Fruit fly (Drosophila melanogaster) whole organism, embryonic: ENCODE results near the gene Dhdds.

Source experiments
- BEAF-32 ChIP-seq: fragments of 200-800 bp; sonication (Bioruptor generic); optimal IDR thresholded peaks from 3 replicates; lab custom pipeline; 2017; ENCODE audit warnings: missing biosample characterization, missing genetic modification characterization, mild to moderate bottlenecking, moderate library complexity, missing genetic modification reagents
- Bgb ChIP-seq: fragments of 200-800 bp; sonication (Bioruptor generic); IDR thresholded peaks from 2 replicates; pipeline ENCODE4 v1.3.6; 2022; ENCODE audit warnings: missing biosample characterization, missing genetic modification characterization; ENCODE audit not compliant: partially characterized antibody
- Bteb2 ChIP-seq: fragments of 200-800 bp; sonication (Bioruptor generic); optimal IDR thresholded peaks from 2 replicates; lab custom pipeline; 2016; ENCODE audit warnings: missing biosample characterization, missing genetic modification characterization
- CG10267 ChIP-seq: fragments of 200-800 bp; sonication (Bioruptor generic); optimal IDR thresholded peaks from 2 replicates; lab custom pipeline; 2018; ENCODE audit warnings: missing biosample characterization, mild to moderate bottlenecking, missing genetic modification characterization, moderate library complexity
- CG10462 ChIP-seq: fragments of 200-800 bp; sonication (Bioruptor generic); optimal IDR thresholded peaks from 2 replicates; lab custom pipeline; 2016; ENCODE audit warnings: missing biosample characterization, missing genetic modification characterization
- CG12236 ChIP-seq: fragments of 200-800 bp; sonication (Bioruptor generic); optimal IDR thresholded peaks from 2 replicates; lab custom pipeline; 2016; ENCODE audit warnings: missing biosample characterization, missing genetic modification characterization
- CG12391 ChIP-seq: fragments of 200-800 bp; sonication (Bioruptor generic); optimal IDR thresholded peaks from 3 replicates; lab custom pipeline; 2018; ENCODE audit warnings: missing biosample characterization, mild to moderate bottlenecking, missing genetic modification characterization, moderate library complexity
- CG13296 ChIP-seq: fragments of 200-800 bp; sonication (Bioruptor generic); optimal IDR thresholded peaks from 3 replicates; lab custom pipeline; 2018; ENCODE audit warnings: missing biosample characterization, mild to moderate bottlenecking, missing genetic modification characterization
- CG14710 ChIP-seq: fragments of 200-800 bp; sonication (Bioruptor generic); optimal IDR thresholded peaks from 3 replicates; lab custom pipeline; 2019; ENCODE audit warnings: missing biosample characterization, mild to moderate bottlenecking, missing genetic modification characterization, moderate library complexity
- CG14860 ChIP-seq: fragments of 200-800 bp; sonication (Bioruptor generic); IDR thresholded peaks from 3 replicates; pipeline ENCODE4 v1.3.6; 2022; ENCODE audit warnings: missing biosample characterization, missing genetic modification characterization; ENCODE audit not compliant: partially characterized antibody
- CG1603 ChIP-seq: fragments of 200-800 bp; sonication (Bioruptor generic); optimal IDR thresholded peaks from 2 replicates; lab custom pipeline; 2019; ENCODE audit warnings: missing biosample characterization, mild to moderate bottlenecking, missing genetic modification characterization, moderate library complexity
- CG16813 ChIP-seq: fragments of 200-800 bp; sonication (Bioruptor generic); IDR thresholded peaks from 3 replicates; pipeline ENCODE4 v1.3.6; 2022; ENCODE audit warnings: missing biosample characterization, missing genetic modification characterization; ENCODE audit not compliant: partially characterized antibody
- CG17568 ChIP-seq: fragments of 200-800 bp; sonication (Bioruptor generic); optimal IDR thresholded peaks from 2 replicates; lab custom pipeline; 2018; ENCODE audit warnings: missing biosample characterization, mild to moderate bottlenecking, missing genetic modification characterization, moderate library complexity
- CG32767 ChIP-seq: fragments of 200-800 bp; sonication (Bioruptor generic); IDR thresholded peaks from 2 replicates; pipeline ENCODE4 v1.3.6; 2022; ENCODE audit warnings: missing biosample characterization, missing genetic modification characterization
- CG42726 ChIP-seq: fragments of 200-800 bp; sonication (Bioruptor generic); IDR thresholded peaks from 2 replicates; pipeline ENCODE4 v1.3.6; 2022; ENCODE audit warnings: missing biosample characterization, missing genetic modification characterization; ENCODE audit not compliant: partially characterized antibody
- CG7963 ChIP-seq: fragments of 200-800 bp; sonication (Bioruptor generic); IDR thresholded peaks from 3 replicates; pipeline ENCODE4 v1.3.6; 2022; ENCODE audit warnings: missing biosample characterization, missing genetic modification characterization; ENCODE audit not compliant: partially characterized antibody
- CG9609 ChIP-seq: fragments of 200-800 bp; sonication (Bioruptor generic); optimal IDR thresholded peaks from 3 replicates; lab custom pipeline; 2016; ENCODE audit warnings: missing biosample characterization, missing genetic modification characterization
- CG9797 ChIP-seq: fragments of 200-800 bp; sonication (Bioruptor generic); optimal IDR thresholded peaks from 3 replicates; lab custom pipeline; 2018; ENCODE audit warnings: missing biosample characterization, mild to moderate bottlenecking, missing genetic modification characterization
- CHES-1-like ChIP-seq: fragments of 200-800 bp; sonication (Bioruptor generic); optimal IDR thresholded peaks from 2 replicates; lab custom pipeline; 2016; ENCODE audit warnings: missing biosample characterization, missing genetic modification characterization
- Dp ChIP-seq: fragments of 200-800 bp; sonication (Bioruptor generic); optimal IDR thresholded peaks from 2 replicates; lab custom pipeline; 2018; ENCODE audit warnings: missing biosample characterization, mild to moderate bottlenecking, missing genetic modification characterization, moderate library complexity
- H15 ChIP-seq: fragments of 200-800 bp; sonication (Bioruptor generic); IDR thresholded peaks from 3 replicates; pipeline ENCODE4 v1.3.6; 2022; ENCODE audit warnings: missing biosample characterization, missing genetic modification characterization
- H2.0 ChIP-seq: fragments of 200-800 bp; sonication (Bioruptor generic); IDR thresholded peaks from 2 replicates; pipeline ENCODE4 v1.3.6; 2022; ENCODE audit warnings: missing biosample characterization, missing genetic modification characterization
- Hey ChIP-seq: fragments of 200-800 bp; sonication (Bioruptor generic); optimal IDR thresholded peaks from 3 replicates; lab custom pipeline; 2018; ENCODE audit warnings: missing biosample characterization, mild to moderate bottlenecking, missing genetic modification characterization
- NC2α ChIP-seq: fragments of 200-800 bp; sonication (Bioruptor generic); optimal IDR thresholded peaks from 2 replicates; lab custom pipeline; 2016; ENCODE audit warnings: missing biosample characterization, missing genetic modification characterization
- Optix ChIP-seq: fragments of 200-800 bp; sonication (Bioruptor generic); IDR thresholded peaks from 3 replicates; pipeline ENCODE4 v1.3.6; 2022; ENCODE audit warnings: missing biosample characterization, missing genetic modification characterization
- Rfx ChIP-seq: fragments of 200-800 bp; sonication (Bioruptor generic); IDR thresholded peaks from 2 replicates; pipeline ENCODE4 v1.3.6; 2022; ENCODE audit warnings: missing biosample characterization, missing genetic modification characterization
- Sry-δ ChIP-seq: fragments of 200-800 bp; sonication (Bioruptor generic); optimal IDR thresholded peaks from 2 replicates; lab custom pipeline; 2016; ENCODE audit warnings: missing biosample characterization, missing genetic modification characterization
- Taf1 ChIP-seq: fragments of 200-800 bp; sonication (Bioruptor generic); IDR thresholded peaks from 2 replicates; pipeline ENCODE4 v1.3.6; 2022; ENCODE audit warnings: missing biosample characterization, missing genetic modification characterization
- ap ChIP-seq: fragments of 200-800 bp; sonication (Bioruptor generic); IDR thresholded peaks from 2 replicates; pipeline ENCODE4 v1.3.6; 2022; ENCODE audit warnings: missing biosample characterization, missing genetic modification characterization
- cg ChIP-seq: fragments of 200-800 bp; sonication (Bioruptor generic); optimal IDR thresholded peaks from 3 replicates; lab custom pipeline; 2019; ENCODE audit warnings: missing biosample characterization, mild to moderate bottlenecking, missing genetic modification characterization, moderate library complexity
- hbn ChIP-seq: fragments of 200-800 bp; sonication (Bioruptor generic); IDR thresholded peaks from 2 replicates; pipeline ENCODE4 v1.3.6; 2022; ENCODE audit warnings: missing biosample characterization, missing genetic modification characterization; ENCODE audit not compliant: partially characterized antibody
- inv ChIP-seq: fragments of 200-800 bp; sonication (Bioruptor generic); IDR thresholded peaks from 2 replicates; pipeline ENCODE4 v1.3.6; 2022; ENCODE audit warnings: missing biosample characterization, missing genetic modification characterization; ENCODE audit not compliant: partially characterized antibody
- ken ChIP-seq: fragments of 200-800 bp; sonication (Bioruptor generic); IDR thresholded peaks from 3 replicates; pipeline ENCODE4 v1.3.6; 2022; ENCODE audit warnings: missing biosample characterization, missing genetic modification characterization
- lbe ChIP-seq: fragments of 200-800 bp; sonication (Bioruptor generic); optimal IDR thresholded peaks from 2 replicates; lab custom pipeline; 2016; ENCODE audit warnings: missing biosample characterization, mild to moderate bottlenecking, missing genetic modification characterization
- nom ChIP-seq: fragments of 200-800 bp; sonication (Bioruptor generic); optimal IDR thresholded peaks from 2 replicates; lab custom pipeline; 2017; ENCODE audit warnings: missing biosample characterization, missing genetic modification characterization, mild to moderate bottlenecking, moderate library complexity, missing genetic modification reagents
- odd ChIP-seq: fragments of 200-800 bp; sonication (Bioruptor generic); optimal IDR thresholded peaks from 2 replicates; lab custom pipeline; 2017; ENCODE audit warnings: missing biosample characterization, mild to moderate bottlenecking, missing genetic modification characterization
- pros ChIP-seq: fragments of 200-800 bp; sonication (Bioruptor generic); optimal IDR thresholded peaks from 3 replicates; lab custom pipeline; 2019; ENCODE audit warnings: missing biosample characterization, mild to moderate bottlenecking, missing genetic modification characterization, moderate library complexity
- pzg ChIP-seq: fragments of 200-800 bp; sonication (Bioruptor generic); optimal IDR thresholded peaks from 3 replicates; lab custom pipeline; 2018; ENCODE audit warnings: missing biosample characterization, mild to moderate bottlenecking, missing genetic modification characterization, moderate library complexity
- row ChIP-seq: fragments of 200-800 bp; sonication (Bioruptor generic); IDR thresholded peaks from 3 replicates; pipeline ENCODE4 v1.3.6; 2022; ENCODE audit warnings: missing biosample characterization, missing genetic modification characterization
- run ChIP-seq: fragments of 200-800 bp; sonication (Bioruptor generic); optimal IDR thresholded peaks from 3 replicates; lab custom pipeline; 2018; ENCODE audit warnings: missing biosample characterization, mild to moderate bottlenecking, missing genetic modification characterization
- sens ChIP-seq: fragments of 200-800 bp; sonication (Bioruptor generic); peaks from one replicate; lab custom pipeline; 2016; ENCODE audit warnings: missing biosample characterization, missing genetic modification characterization
- sna ChIP-seq: fragments of 200-800 bp; sonication (Bioruptor generic); IDR thresholded peaks from 2 replicates; pipeline ENCODE4 v1.3.6; 2022; ENCODE audit warnings: missing biosample characterization, missing genetic modification characterization; ENCODE audit not compliant: partially characterized antibody
- stc ChIP-seq: fragments of 200-800 bp; sonication (Bioruptor generic); IDR thresholded peaks from 2 replicates; pipeline ENCODE4 v1.3.6; 2022; ENCODE audit warnings: missing biosample characterization, missing genetic modification characterization
- tna ChIP-seq: fragments of 200-800 bp; sonication (Bioruptor generic); IDR thresholded peaks from 2 replicates; pipeline ENCODE4 v1.3.6; 2022; ENCODE audit warnings: missing biosample characterization, missing genetic modification characterization; ENCODE audit not compliant: partially characterized antibody
- vnd ChIP-seq: fragments of 200-800 bp; sonication (Bioruptor generic); IDR thresholded peaks from 3 replicates; pipeline ENCODE4 v1.3.6; 2022; ENCODE audit warnings: missing biosample characterization, missing genetic modification characterization; ENCODE audit not compliant: partially characterized antibody
- zen ChIP-seq: fragments of 200-800 bp; sonication (Bioruptor generic); optimal IDR thresholded peaks from 3 replicates; lab custom pipeline; 2018; ENCODE audit warnings: missing biosample characterization, mild to moderate bottlenecking, missing genetic modification characterization, moderate library complexity
- zen2 ChIP-seq: fragments of 200-800 bp; sonication (Bioruptor generic); IDR thresholded peaks from 3 replicates; pipeline ENCODE4 v1.3.6; 2022; ENCODE audit warnings: missing biosample characterization, missing genetic modification characterization; ENCODE audit not compliant: partially characterized antibody
- zfh1 ChIP-seq: fragments of 200-800 bp; sonication (Bioruptor generic); IDR thresholded peaks from 3 replicates; pipeline ENCODE4 v1.3.6; 2022; ENCODE audit warnings: missing biosample characterization, missing genetic modification characterization
- zfh2 ChIP-seq: fragments of 200-800 bp; sonication (Bioruptor generic); optimal IDR thresholded peaks from 2 replicates; lab custom pipeline; 2016; ENCODE audit warnings: missing biosample characterization, missing genetic modification characterization

The Dhdds gene

dm6 chrX:7931028-7931549 is 2.1 kb downstream of the Dhdds start, which contains the start of gene mahe (continued):
- TF ChIP-seq CG1603 (tag; lab: Kevin White, UChicago) = peak; percentile 29
- TF ChIP-seq vnd (GFP tag; lab: Robert Waterston, UW) = peak; percentile 69; the same call in 2 of the 3 replicates
- TF ChIP-seq hbn (GFP tag; lab: Robert Waterston, UW) = peak; percentile 75
- TF ChIP-seq BEAF-32 = peak; percentile 84
- TF ChIP-seq row = peak; percentile 32; the same call in 1 of the 3 replicates
- peak; percentile 37 for TF ChIP-seq CG14710 (tag; lab: Kevin White, UChicago)
- peak; percentile 11 for TF ChIP-seq CG12391
- TF ChIP-seq pzg (GFP tag; lab: Kevin White, UChicago) = peak; percentile 57
- no peak for TF ChIP-seq Optix (GFP tag; lab: Robert Waterston, UW)
- peak; percentile 74 for TF ChIP-seq inv (GFP tag; lab: Robert Waterston, UW)
- no peak for TF ChIP-seq CG9797 (GFP tag; lab: Kevin White, UChicago)
- no peak for TF ChIP-seq H15 (GFP tag; lab: Robert Waterston, UW)
- TF ChIP-seq NC2α (GFP tag; lab: Kevin White, UChicago) = no peak
- TF ChIP-seq Rfx = peak; percentile 8; the same call in 1 of the 2 replicates
- TF ChIP-seq Sry-δ (GFP tag; lab: Kevin White, UChicago) = peak; percentile 89
- no peak for TF ChIP-seq CG10462 (GFP tag; lab: Kevin White, UChicago)
- TF ChIP-seq cg (GFP tag; lab: Kevin White, UChicago) = no peak
- peak; percentile 72 for TF ChIP-seq CG14860 (GFP tag; lab: Robert Waterston, UW)
- no peak for TF ChIP-seq nom (GFP tag; lab: Kevin White, UChicago)
- TF ChIP-seq sna (GFP tag; lab: Robert Waterston, UW) = peak; percentile 69
- TF ChIP-seq zen2 (GFP tag; lab: Robert Waterston, UW) = peak; percentile 61; the same call in 1 of the 3 replicates
- no peak for TF ChIP-seq CHES-1-like
- peak; percentile 89 for TF ChIP-seq Bgb (GFP tag; lab: Robert Waterston, UW)
- peak; percentile 44 for TF ChIP-seq lbe (GFP tag; lab: Kevin White, UChicago)
- no peak for TF ChIP-seq CG9609 (GFP tag; lab: Kevin White, UChicago)
- peak; percentile 63 for TF ChIP-seq tna (GFP tag; lab: Robert Waterston, UW)
- TF ChIP-seq sens (GFP tag; lab: Kevin White, UChicago) = peak; percentile 56
- TF ChIP-seq H2.0 = no peak
- peak; percentile 80 for TF ChIP-seq CG16813 (GFP tag; lab: Robert Waterston, UW)
- no peak for TF ChIP-seq Bteb2
- TF ChIP-seq ap (GFP tag; lab: Robert Waterston, UW) = no peak
- TF ChIP-seq ken (GFP tag; lab: Robert Waterston, UW) = no peak
- no peak for TF ChIP-seq Hey (tag; lab: Kevin White, UChicago)
- peak; percentile 29 for TF ChIP-seq CG10267 (tag; lab: Kevin White, UChicago)
- peak; percentile 46 for TF ChIP-seq CG17568 (GFP tag; lab: Kevin White, UChicago)
- peak; percentile 37 for TF ChIP-seq zen (tag; lab: Kevin White, UChicago)
- no peak for TF ChIP-seq run (tag; lab: Kevin White, UChicago)
- TF ChIP-seq pros (GFP tag; lab: Kevin White, UChicago) = peak; percentile 46
- TF ChIP-seq CG7963 (GFP tag; lab: Robert Waterston, UW) = peak; percentile 74
- no peak for TF ChIP-seq zfh2 (GFP tag; lab: Kevin White, UChicago)
- TF ChIP-seq stc = 0 out of 2 replicates have a peak, but pooled peaks have one; percentile 8
- TF ChIP-seq Taf1 (GFP tag; lab: Robert Waterston, UW) = no peak
- TF ChIP-seq odd (GFP tag; lab: Kevin White, UChicago) = no peak
- no peak for TF ChIP-seq zfh1 (GFP tag; lab: Robert Waterston, UW)
- no peak for TF ChIP-seq CG32767
- peak; percentile 75; the same call in 1 of the 2 replicates for TF ChIP-seq CG42726
- TF ChIP-seq CG13296 (GFP tag; lab: Kevin White, UChicago) = peak; percentile 42
- TF ChIP-seq CG12236 = no peak
- peak; percentile 80 for TF ChIP-seq Dp (GFP tag; lab: Kevin White, UChicago)
